Worm (Caenorhabditis elegans) whole organism, L4/young adult: ENCODE results near the gene C03B1.13.

ENCODE experiments used
- dao-5 ChIP-seq: sonication (generic microtip); optimal IDR thresholded peaks from 2 replicates; lab custom pipeline; 2016; ENCODE audit warnings: missing genotype, missing genetic modification characterization, moderate library complexity, missing compliant biosample characterization
- him-1 ChIP-seq: sonication (generic microtip); optimal IDR thresholded peaks from 2 replicates; lab custom pipeline; 2016; ENCODE audit warnings: missing genotype, missing genetic modification reagents, missing genetic modification characterization, missing compliant biosample characterization

- TF ChIP-seq him-1 (tag; lab: Kevin White, UChicago) (no peak), dao-5 (tag; lab: Kevin White, UChicago) (no peak)
Measured at ce11 chrX:6337338-6337737, 513 bp downstream of the C03B1.13 start.
